Fruit fly (Drosophila melanogaster) whole organism, embryonic: ENCODE data around the gene Uba5.
A peak's percentile ranks its signal among the peaks of the same experiment; 100 is the strongest.

Source experiments
- Bgb ChIP-seq: fragments of 200-800 bp; sonication (Bioruptor generic); IDR thresholded peaks from 2 replicates; pipeline ENCODE4 v1.3.6; 2022; ENCODE audit warnings: missing biosample characterization, missing genetic modification characterization; ENCODE audit not compliant: partially characterized antibody
- Blimp-1 ChIP-seq: fragments of 200-800 bp; sonication (Bioruptor generic); optimal IDR thresholded peaks from 3 replicates; lab custom pipeline; 2018; ENCODE audit warnings: missing biosample characterization, missing genetic modification characterization, mild to moderate bottlenecking, moderate library complexity, missing genetic modification reagents
- CG10267 ChIP-seq: fragments of 200-800 bp; sonication (Bioruptor generic); optimal IDR thresholded peaks from 2 replicates; lab custom pipeline; 2018; ENCODE audit warnings: missing biosample characterization, mild to moderate bottlenecking, missing genetic modification characterization, moderate library complexity
- CG11085 ChIP-seq: fragments of 200-800 bp; sonication (Bioruptor generic); IDR thresholded peaks from 2 replicates; pipeline ENCODE4 v1.3.6; 2022; ENCODE audit warnings: missing biosample characterization, missing genetic modification characterization
- CG11456 ChIP-seq: fragments of 200-800 bp; sonication (Bioruptor generic); IDR thresholded peaks from 3 replicates; pipeline ENCODE4 v1.3.6; 2022; ENCODE audit warnings: missing biosample characterization, missing genetic modification characterization
- CG12744 ChIP-seq: fragments of 200-800 bp; sonication (Bioruptor generic); optimal IDR thresholded peaks from 2 replicates; lab custom pipeline; 2016; ENCODE audit warnings: missing biosample characterization, missing genetic modification characterization
- CG12769 ChIP-seq: fragments of 200-800 bp; sonication (Bioruptor generic); optimal IDR thresholded peaks from 2 replicates; lab custom pipeline; 2019; ENCODE audit warnings: missing biosample characterization, mild to moderate bottlenecking, missing genetic modification characterization, moderate library complexity
- CG15514 ChIP-seq: fragments of 200-800 bp; sonication (Bioruptor generic); optimal IDR thresholded peaks from 3 replicates; lab custom pipeline; 2017; ENCODE audit warnings: missing biosample characterization, missing genetic modification characterization, mild to moderate bottlenecking, moderate library complexity, missing genetic modification reagents
- CG15601 ChIP-seq: fragments of 200-800 bp; sonication (Bioruptor generic); optimal IDR thresholded peaks from 3 replicates; lab custom pipeline; 2019; ENCODE audit warnings: missing biosample characterization, mild to moderate bottlenecking, missing genetic modification characterization, moderate library complexity
- CG15696 ChIP-seq: fragments of 200-800 bp; sonication (Bioruptor generic); optimal IDR thresholded peaks from 2 replicates; lab custom pipeline; 2019; ENCODE audit warnings: missing biosample characterization, mild to moderate bottlenecking, missing genetic modification characterization, moderate library complexity
- CG17612 ChIP-seq: fragments of 200-800 bp; sonication (Bioruptor generic); IDR thresholded peaks from 2 replicates; pipeline ENCODE4 v1.3.6; 2022; ENCODE audit warnings: missing biosample characterization, missing genetic modification characterization
- CG30020 ChIP-seq: fragments of 200-800 bp; optimal IDR thresholded peaks from 2 replicates; lab custom pipeline; 2019; ENCODE audit warnings: missing biosample characterization, mild to moderate bottlenecking, missing genetic modification characterization, moderate library complexity
- CG31224 ChIP-seq: fragments of 200-800 bp; sonication (Bioruptor generic); IDR thresholded peaks from 2 replicates; pipeline ENCODE4 v1.3.6; 2022; ENCODE audit warnings: missing biosample characterization, missing genetic modification characterization
- CG33557 ChIP-seq: fragments of 200-800 bp; sonication (Bioruptor generic); optimal IDR thresholded peaks from 2 replicates; lab custom pipeline; 2019; ENCODE audit warnings: missing biosample characterization, mild to moderate bottlenecking, missing genetic modification characterization, moderate library complexity
- CG4730 ChIP-seq: fragments of 200-800 bp; sonication (Bioruptor generic); IDR thresholded peaks from 2 replicates; pipeline ENCODE4 v1.3.6; 2022; ENCODE audit warnings: missing biosample characterization, missing genetic modification characterization
- CG8944 ChIP-seq: fragments of 200-800 bp; sonication (Bioruptor generic); optimal IDR thresholded peaks from 3 replicates; lab custom pipeline; 2016; ENCODE audit warnings: missing biosample characterization, missing genetic modification characterization
- CkIIα-i1 ChIP-seq: fragments of 200-800 bp; sonication (Bioruptor generic); IDR thresholded peaks from 2 replicates; pipeline ENCODE4 v1.3.6; 2022; ENCODE audit warnings: missing biosample characterization, missing genetic modification characterization
- Dek ChIP-seq: fragments of 200-800 bp; sonication (Bioruptor generic); optimal IDR thresholded peaks from 3 replicates; lab custom pipeline; 2019; ENCODE audit warnings: missing biosample characterization, mild to moderate bottlenecking, missing genetic modification characterization, moderate library complexity
- ERR ChIP-seq: fragments of 200-800 bp; sonication (Bioruptor generic); optimal IDR thresholded peaks from 2 replicates; lab custom pipeline; 2016; ENCODE audit warnings: missing biosample characterization, missing genetic modification characterization
- Ets65A ChIP-seq: fragments of 200-800 bp; sonication (Bioruptor generic); peaks from one replicate; lab custom pipeline; 2016; ENCODE audit warnings: missing biosample characterization, missing genetic modification characterization
- Lhr ChIP-seq: fragments of 200-800 bp; sonication (Bioruptor generic); optimal IDR thresholded peaks from 3 replicates; lab custom pipeline; 2017; ENCODE audit warnings: mild to moderate bottlenecking, missing biosample characterization, missing genetic modification reagents, missing genetic modification characterization
- Lpt ChIP-seq: fragments of >200 bp; optimal IDR thresholded peaks from 2 replicates; lab custom pipeline; 2018; ENCODE audit warnings: missing biosample characterization, missing genetic modification characterization
- NC2α ChIP-seq: fragments of 200-800 bp; sonication (Bioruptor generic); optimal IDR thresholded peaks from 2 replicates; lab custom pipeline; 2016; ENCODE audit warnings: missing biosample characterization, missing genetic modification characterization
- Ptx1 ChIP-seq: fragments of 200-800 bp; sonication (Bioruptor generic); IDR thresholded peaks from 2 replicates; pipeline ENCODE4 v1.3.6; 2022; ENCODE audit warnings: missing biosample characterization, missing genetic modification characterization
- Ravus ChIP-seq: fragments of 200-800 bp; sonication (Bioruptor generic); IDR thresholded peaks from 2 replicates; pipeline ENCODE4 v1.3.6; 2022; ENCODE audit warnings: missing biosample characterization, missing genetic modification characterization
- Rx ChIP-seq: fragments of 200-800 bp; sonication (Bioruptor generic); IDR thresholded peaks from 2 replicates; pipeline ENCODE4 v1.3.6; 2022; ENCODE audit warnings: missing biosample characterization, missing genetic modification characterization
- Sry-δ ChIP-seq: fragments of 200-800 bp; sonication (Bioruptor generic); optimal IDR thresholded peaks from 2 replicates; lab custom pipeline; 2016; ENCODE audit warnings: missing biosample characterization, missing genetic modification characterization
- Ssrp ChIP-seq: fragments of 200-800 bp; sonication (Bioruptor generic); optimal IDR thresholded peaks from 2 replicates; lab custom pipeline; 2018; ENCODE audit warnings: missing biosample characterization, mild to moderate bottlenecking, missing genetic modification characterization, moderate library complexity
- ap ChIP-seq: fragments of 200-800 bp; sonication (Bioruptor generic); IDR thresholded peaks from 2 replicates; pipeline ENCODE4 v1.3.6; 2022; ENCODE audit warnings: missing biosample characterization, missing genetic modification characterization
- bsh ChIP-seq, 2 experiments: fragments of 200-800 bp; sonication (Bioruptor generic); optimal IDR thresholded peaks; 2 replicates each; lab custom pipeline; 2017 to 2018; ENCODE audit warnings: mild to moderate bottlenecking in 2 of 2, missing biosample characterization in 2 of 2, missing genetic modification characterization in 2 of 2, moderate library complexity in 1 of 2
- crol ChIP-seq: fragments of 200-800 bp; sonication (Bioruptor generic); IDR thresholded peaks from 2 replicates; pipeline ENCODE4 v1.3.6; 2022; ENCODE audit warnings: missing biosample characterization, missing genetic modification characterization
- da ChIP-seq: fragments of 200-800 bp; sonication (Bioruptor generic); optimal IDR thresholded peaks from 2 replicates; lab custom pipeline; 2016; ENCODE audit warnings: missing biosample characterization, missing genetic modification characterization
- dimm ChIP-seq: fragments of 200-800 bp; sonication (Bioruptor generic); IDR thresholded peaks from 2 replicates; pipeline ENCODE4 v1.3.6; 2022; ENCODE audit warnings: missing biosample characterization, missing genetic modification characterization
- dpn ChIP-seq, 2 experiments: fragments of 200-800 bp; sonication (Bioruptor generic); optimal IDR thresholded peaks; 3 replicates each; lab custom pipeline; 2016; ENCODE audit warnings: missing biosample characterization in 2 of 2, missing genetic modification characterization in 2 of 2
- fu2 ChIP-seq: fragments of 200-800 bp; sonication (Bioruptor generic); optimal IDR thresholded peaks from 2 replicates; lab custom pipeline; 2016; ENCODE audit warnings: missing biosample characterization, missing genetic modification characterization
- gro ChIP-seq: fragments of 200-800 bp; sonication (Bioruptor generic); optimal IDR thresholded peaks from 2 replicates; lab custom pipeline; 2016; ENCODE audit warnings: missing biosample characterization, missing genetic modification characterization
- ind ChIP-seq: fragments of 200-800 bp; sonication (Bioruptor generic); optimal IDR thresholded peaks from 3 replicates; lab custom pipeline; 2016; ENCODE audit warnings: missing biosample characterization, missing genetic modification characterization
- inv ChIP-seq: fragments of 200-800 bp; sonication (Bioruptor generic); IDR thresholded peaks from 2 replicates; pipeline ENCODE4 v1.3.6; 2022; ENCODE audit warnings: missing biosample characterization, missing genetic modification characterization; ENCODE audit not compliant: partially characterized antibody
- lmd ChIP-seq: fragments of 200-800 bp; sonication (Bioruptor generic); IDR thresholded peaks from 2 replicates; pipeline ENCODE4 v1.3.6; 2022; ENCODE audit warnings: missing biosample characterization, missing genetic modification characterization
- lov ChIP-seq, 2 experiments: fragments of 200-800 bp in 1 of 2; fragments of >200 bp in 1 of 2; sonication (Bioruptor generic) in 1 of 2; IDR thresholded peaks in 1 of 2; optimal IDR thresholded peaks in 1 of 2; 2 replicates in 1 of 2; 3 replicates in 1 of 2; pipeline versions ENCODE4 v1.3.6 to Lab custom; 2017 to 2022; ENCODE audit warnings: missing biosample characterization in 1 of 2, missing genetic modification characterization in 1 of 2
- mld ChIP-seq: fragments of 200-800 bp; sonication (Bioruptor generic); IDR thresholded peaks from 3 replicates; pipeline ENCODE4 v1.3.6; 2022; ENCODE audit warnings: missing biosample characterization, missing genetic modification characterization; ENCODE audit not compliant: partially characterized antibody
- org-1 ChIP-seq: fragments of 200-800 bp; sonication (Bioruptor generic); optimal IDR thresholded peaks from 2 replicates; lab custom pipeline; 2017; ENCODE audit warnings: missing biosample characterization, missing genetic modification characterization
- pum ChIP-seq: fragments of 200-800 bp; sonication (Bioruptor generic); optimal IDR thresholded peaks from 2 replicates; lab custom pipeline; 2016; ENCODE audit warnings: missing biosample characterization, missing genetic modification characterization
- row ChIP-seq: fragments of 200-800 bp; sonication (Bioruptor generic); IDR thresholded peaks from 3 replicates; pipeline ENCODE4 v1.3.6; 2022; ENCODE audit warnings: missing biosample characterization, missing genetic modification characterization
- sens ChIP-seq: fragments of 200-800 bp; sonication (Bioruptor generic); peaks from one replicate; lab custom pipeline; 2016; ENCODE audit warnings: missing biosample characterization, missing genetic modification characterization
- shn ChIP-seq: fragments of 200-800 bp; sonication (Bioruptor generic); optimal IDR thresholded peaks from 3 replicates; lab custom pipeline; 2016; ENCODE audit warnings: missing biosample characterization, missing genetic modification characterization
- slou ChIP-seq: fragments of 200-800 bp; sonication (Bioruptor generic); optimal IDR thresholded peaks from 3 replicates; lab custom pipeline; 2016; ENCODE audit warnings: missing biosample characterization, missing genetic modification characterization
- sna ChIP-seq: fragments of 200-800 bp; sonication (Bioruptor generic); IDR thresholded peaks from 2 replicates; pipeline ENCODE4 v1.3.6; 2022; ENCODE audit warnings: missing biosample characterization, missing genetic modification characterization; ENCODE audit not compliant: partially characterized antibody
- tgo ChIP-seq: fragments of 200-800 bp; sonication (Bioruptor generic); IDR thresholded peaks from 3 replicates; pipeline ENCODE4 v1.3.6; 2022; ENCODE audit warnings: missing biosample characterization, missing genetic modification characterization
- tna ChIP-seq: fragments of 200-800 bp; sonication (Bioruptor generic); IDR thresholded peaks from 2 replicates; pipeline ENCODE4 v1.3.6; 2022; ENCODE audit warnings: missing biosample characterization, missing genetic modification characterization; ENCODE audit not compliant: partially characterized antibody
- trem ChIP-seq: fragments of 200-800 bp; optimal IDR thresholded peaks from 3 replicates; lab custom pipeline; 2019; ENCODE audit warnings: missing biosample characterization, mild to moderate bottlenecking, missing genetic modification characterization, moderate library complexity

The Uba5 gene

dm6 chrX:11468304-11468703 is 15.0 kb upstream of the Uba5 start (continued):
- peak; percentile 41; the same call in 2 of the 3 replicates for TF ChIP-seq tgo (GFP tag; lab: Robert Waterston, UW)
- TF ChIP-seq tna = no peak
- no peak for TF ChIP-seq CkIIα-i1
- TF ChIP-seq Lhr (GFP tag; lab: Kevin White, UChicago) = no peak
- no peak for TF ChIP-seq CG33557 (GFP tag; lab: Kevin White, UChicago)
- no peak for TF ChIP-seq mld
- no peak for TF ChIP-seq CG15696 (tag; lab: Kevin White, UChicago)
- peak; percentile 60 for TF ChIP-seq Ptx1 (GFP tag; lab: Robert Waterston, UW)
- TF ChIP-seq CG17612 (GFP tag; lab: Robert Waterston, UW) = no peak
- TF ChIP-seq pum = no peak
- TF ChIP-seq CG12744 = no peak
- TF ChIP-seq Ravus (GFP tag; lab: Robert Waterston, UW) = no peak
- peak; percentile 66 for TF ChIP-seq crol (GFP tag; lab: Robert Waterston, UW)
- TF ChIP-seq lov (optimal IDR thresholded peaks at IDR 0.05; lab: Kevin White, UChicago) = no peak
- TF ChIP-seq lov (GFP tag; IDR thresholded peaks at IDR 0.05; lab: Robert Waterston, UW) = no peak
- TF ChIP-seq CG30020 = no peak
- no peak for TF ChIP-seq CG11085 (GFP tag; lab: Robert Waterston, UW)
- TF ChIP-seq org-1 (GFP tag; lab: Kevin White, UChicago) = no peak
- TF ChIP-seq CG4730 (GFP tag; lab: Robert Waterston, UW) = no peak
- no peak for TF ChIP-seq ind (GFP tag; lab: Kevin White, UChicago)
- TF ChIP-seq Ssrp = no peak
- no peak for TF ChIP-seq da (GFP tag; lab: Kevin White, UChicago)
- no peak for TF ChIP-seq inv
- no peak for TF ChIP-seq ERR
- no peak for TF ChIP-seq NC2α
- no peak for TF ChIP-seq CG8944 (GFP tag; lab: Kevin White, UChicago)
- no peak for TF ChIP-seq slou
- TF ChIP-seq CG12769 = no peak
- TF ChIP-seq ap (GFP tag; lab: Robert Waterston, UW) = no peak
- TF ChIP-seq Rx (GFP tag; lab: Robert Waterston, UW) = 0 out of 2 replicates have a peak, but pooled peaks have one; percentile 29
- peak; percentile 61; the same call in 1 of the 3 replicates for TF ChIP-seq CG11456 (GFP tag; lab: Robert Waterston, UW)
- TF ChIP-seq CG31224 (GFP tag; lab: Robert Waterston, UW) = 0 out of 2 replicates have a peak, but pooled peaks have one; percentile 42
- TF ChIP-seq Blimp-1 (GFP tag; lab: Kevin White, UChicago) = no peak

DNA sequence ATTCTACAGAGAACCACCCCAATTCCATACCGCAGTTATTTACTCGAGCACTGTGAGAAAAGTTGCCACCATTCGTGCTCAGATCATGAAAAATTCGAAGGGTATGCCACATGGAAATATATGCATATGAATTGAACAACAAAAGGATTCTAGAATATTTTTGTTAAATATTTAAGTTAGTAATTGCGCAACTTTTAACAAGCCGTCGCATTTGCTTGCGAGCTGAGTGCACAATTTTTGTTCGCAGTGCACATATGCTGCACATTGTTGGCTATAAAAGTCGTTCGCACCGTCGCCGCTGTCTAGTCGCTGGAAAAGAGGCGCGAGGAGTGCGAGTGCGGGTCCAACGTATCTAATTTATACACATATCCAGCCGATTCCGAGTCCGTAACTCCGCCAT is 6.6 kb upstream of the Uba5 start, which contains the start of gene Cyp4g15:
Gene Cyp4g15 (plus strand): TSS at position 301 of the 400 bp plus-strand sequence.
- no peak for TF ChIP-seq shn (GFP tag; lab: Kevin White, UChicago)
- peak; percentile 73 for TF ChIP-seq sens (GFP tag; lab: Kevin White, UChicago)
- peak; percentile 78 for TF ChIP-seq Ets65A (GFP tag; lab: Kevin White, UChicago)
- TF ChIP-seq gro (GFP tag; lab: Kevin White, UChicago) = no peak
- 0 out of 3 replicates have a peak, but pooled peaks have one; percentile 15 for TF ChIP-seq row (GFP tag; lab: Robert Waterston, UW)
- TF ChIP-seq CG15601 (tag; lab: Kevin White, UChicago) = no peak
- TF ChIP-seq lmd (GFP tag; lab: Robert Waterston, UW) = no peak

dm6 chrX:11485075-11485474 is 1.8 kb downstream of the Uba5 start, which contains the start of gene Spase25:
Gene Spase25 (plus strand): TSS chrX:11485250.
- TF ChIP-seq CG15514 (GFP tag; lab: Kevin White, UChicago) (no peak), Lpt (GFP tag; lab: Kevin White, UChicago) (no peak), fu2 (GFP tag; lab: Kevin White, UChicago) (no peak), Bgb (GFP tag; lab: Robert Waterston, UW) (peak; percentile 15; the same call in 1 of the 2 replicates), sna (GFP tag; lab: Robert Waterston, UW) (no peak), Dek (tag; lab: Kevin White, UChicago) (no peak), dpn (GFP tag; optimal IDR thresholded peaks at IDR 0.05; lab: Kevin White, UChicago) (no peak), Sry-δ (GFP tag; lab: Kevin White, UChicago) (peak; percentile 38), dimm (GFP tag; lab: Robert Waterston, UW) (no peak), bsh (GFP tag; optimal IDR thresholded peaks at IDR 0.05; lab: Kevin White, UChicago) (peak in 1 of 2 experiments; percentile 48), trem (tag; lab: Kevin White, UChicago) (peak; percentile 44), CG10267 (tag; lab: Kevin White, UChicago) (peak; percentile 68), NC2α (no peak)
